Worm (Caenorhabditis elegans) whole organism, L1 larva: ENCODE results near the gene kin-19.

Source experiments
- C16A3.4 ChIP-seq: fragments of 150-350 bp; optimal IDR thresholded peaks from 2 replicates; lab custom pipeline; 2014; ENCODE audit warnings: missing biosample characterization, missing genetic modification characterization
- C34B4.2 ChIP-seq: sonication (generic microtip); optimal IDR thresholded peaks from 2 replicates; lab custom pipeline; 2017; ENCODE audit warnings: mild to moderate bottlenecking, missing genetic modification characterization, missing compliant biosample characterization
- F16B12.6 ChIP-seq: fragments of 150-350 bp; optimal IDR thresholded peaks from 2 replicates; lab custom pipeline; 2014; ENCODE audit warnings: missing biosample characterization, missing genetic modification characterization
- alr-1 ChIP-seq: fragments of 200-800 bp; sonication (Bioruptor generic); optimal IDR thresholded peaks from 2 replicates; lab custom pipeline; 2018; ENCODE audit warnings: borderline replicate concordance, mild to moderate bottlenecking, missing genetic modification characterization, missing compliant biosample characterization
- aly-2 ChIP-seq: fragments of 150-350 bp; optimal IDR thresholded peaks from 2 replicates; lab custom pipeline; 2014; ENCODE audit warnings: missing biosample characterization, missing genetic modification characterization
- ama-1 ChIP-seq: fragments of 150-350 bp; optimal IDR thresholded peaks from 2 replicates; lab custom pipeline; 2014
- blmp-1 ChIP-seq: fragments of 150-350 bp; optimal IDR thresholded peaks from 2 replicates; lab custom pipeline; 2014; ENCODE audit warnings: missing biosample characterization, missing genetic modification characterization
- ceh-63 ChIP-seq: fragments of 200-800 bp; sonication (Bioruptor generic); optimal IDR thresholded peaks from 2 replicates; lab custom pipeline; 2018; ENCODE audit warnings: mild to moderate bottlenecking, missing genetic modification characterization, missing compliant biosample characterization
- ceh-88 ChIP-seq: fragments of 200-800 bp; sonication (Bioruptor generic); IDR thresholded peaks from 2 replicates; pipeline ENCODE4 v1.3.6; 2022; ENCODE audit warnings: missing genetic modification characterization, missing compliant biosample characterization
- ces-1 ChIP-seq: fragments of 150-350 bp; optimal IDR thresholded peaks from 2 replicates; lab custom pipeline; 2014; ENCODE audit warnings: missing biosample characterization, missing genetic modification reagents, missing genetic modification characterization
- dpl-1 ChIP-seq, 3 experiments: fragments of 150-350 bp in 2 of 3; sonication (generic microtip) in 1 of 3; optimal IDR thresholded peaks; 2 replicates each; lab custom pipeline; 2014 to 2017; ENCODE audit warnings: missing biosample characterization in 3 of 3, missing genetic modification characterization in 3 of 3, missing genetic modification reagents in 3 of 3
- dsc-1 ChIP-seq: sonication (generic microtip); optimal IDR thresholded peaks from 2 replicates; lab custom pipeline; 2016; ENCODE audit warnings: mild to moderate bottlenecking, missing genetic modification characterization, missing compliant biosample characterization
- egl-13 ChIP-seq: sonication (generic microtip); optimal IDR thresholded peaks from 2 replicates; lab custom pipeline; 2016; ENCODE audit warnings: missing genotype, missing genetic modification reagents, missing genetic modification characterization, missing compliant biosample characterization
- elt-2 ChIP-seq: sonication (generic microtip); optimal IDR thresholded peaks from 2 replicates; lab custom pipeline; 2016; ENCODE audit warnings: missing genetic modification characterization, mild to moderate bottlenecking, inconsistent platforms, missing compliant biosample characterization, missing genetic modification reagents
- ets-5 ChIP-seq: fragments of 200-800 bp; sonication (Bioruptor generic); IDR thresholded peaks from 2 replicates; pipeline ENCODE4 v1.3.6; 2022; ENCODE audit warnings: missing genetic modification characterization, missing compliant biosample characterization
- fkh-10 ChIP-seq: sonication (generic microtip); optimal IDR thresholded peaks from 2 replicates; lab custom pipeline; 2017; ENCODE audit warnings: missing biosample characterization, missing genetic modification reagents, missing genetic modification characterization
- fkh-8 ChIP-seq: sonication (generic microtip); optimal IDR thresholded peaks from 2 replicates; lab custom pipeline; 2016; ENCODE audit warnings: mild to moderate bottlenecking, missing genetic modification characterization, missing compliant biosample characterization
- hlh-17 ChIP-seq: fragments of 200-800 bp; sonication (Bioruptor generic); optimal IDR thresholded peaks from 2 replicates; lab custom pipeline; 2018; ENCODE audit warnings: missing genetic modification characterization, mild to moderate bottlenecking, missing compliant biosample characterization, moderate library complexity, borderline replicate concordance
- hpl-2 ChIP-seq: fragments of 150-350 bp; optimal IDR thresholded peaks from 2 replicates; lab custom pipeline; 2014; ENCODE audit warnings: missing biosample characterization, missing genetic modification reagents, missing genetic modification characterization
- jun-1 ChIP-seq: fragments of 150-350 bp; optimal IDR thresholded peaks from 2 replicates; lab custom pipeline; 2014; ENCODE audit warnings: missing biosample characterization, missing genetic modification reagents, missing genetic modification characterization
- lin-13 ChIP-seq: fragments of 150-350 bp; optimal IDR thresholded peaks from 2 replicates; lab custom pipeline; 2014; ENCODE audit warnings: missing biosample characterization, missing genetic modification reagents, missing genetic modification characterization
- lin-15B ChIP-seq: fragments of 150-350 bp; sonication (generic microtip); optimal IDR thresholded peaks from 3 replicates; lab custom pipeline; 2014; ENCODE audit warnings: missing biosample characterization, missing genetic modification characterization
- lin-35 ChIP-seq, 2 experiments: fragments of 150-350 bp; optimal IDR thresholded peaks; 2 replicates each; lab custom pipeline; 2014; ENCODE audit warnings: missing biosample characterization in 2 of 2, missing genetic modification characterization in 2 of 2, missing genetic modification reagents in 2 of 2
- lin-39 ChIP-seq: fragments of 150-350 bp; optimal IDR thresholded peaks from 2 replicates; lab custom pipeline; 2014; ENCODE audit warnings: missing biosample characterization, missing genetic modification reagents, missing genetic modification characterization
- lir-3 ChIP-seq: sonication (generic microtip); optimal IDR thresholded peaks from 2 replicates; lab custom pipeline; 2016; ENCODE audit warnings: mild to moderate bottlenecking, missing genetic modification characterization, moderate library complexity, missing compliant biosample characterization; ENCODE audit not compliant: poor library complexity
- mab-9 ChIP-seq: fragments of 200-800 bp; sonication (Bioruptor generic); IDR thresholded peaks from 2 replicates; pipeline ENCODE4 v1.3.6; 2022; ENCODE audit warnings: missing genetic modification reagents, missing genetic modification characterization, missing compliant biosample characterization
- mdl-1 ChIP-seq, 2 experiments: fragments of 150-350 bp; optimal IDR thresholded peaks; 2 replicates each; lab custom pipeline; 2014 to 2017; ENCODE audit warnings: missing biosample characterization in 2 of 2, missing genetic modification characterization in 2 of 2, inconsistent platforms in 1 of 2
- mef-2 ChIP-seq: fragments of 150-350 bp; optimal IDR thresholded peaks from 2 replicates; lab custom pipeline; 2014; ENCODE audit warnings: missing biosample characterization, missing genetic modification characterization
- mep-1 ChIP-seq: fragments of 150-350 bp; optimal IDR thresholded peaks from 2 replicates; lab custom pipeline; 2014; ENCODE audit warnings: missing biosample characterization, missing genetic modification characterization
- nhr-12 ChIP-seq: sonication (generic microtip); optimal IDR thresholded peaks from 2 replicates; lab custom pipeline; 2017; ENCODE audit warnings: missing biosample characterization, missing genetic modification characterization
- nhr-20 ChIP-seq: sonication (generic microtip); optimal IDR thresholded peaks from 2 replicates; lab custom pipeline; 2016; ENCODE audit warnings: mild to moderate bottlenecking, missing genetic modification characterization, missing compliant biosample characterization
- nhr-28 ChIP-seq: fragments of 150-350 bp; optimal IDR thresholded peaks from 2 replicates; lab custom pipeline; 2014; ENCODE audit warnings: missing biosample characterization, missing genetic modification characterization
- nhr-47 ChIP-seq: sonication (generic microtip); optimal IDR thresholded peaks from 2 replicates; lab custom pipeline; 2016; ENCODE audit warnings: mild to moderate bottlenecking, missing genetic modification characterization, moderate library complexity, missing compliant biosample characterization
- nhr-71 ChIP-seq: sonication (generic microtip); optimal IDR thresholded peaks from 2 replicates; lab custom pipeline; 2016; ENCODE audit warnings: mild to moderate bottlenecking, missing genetic modification characterization, moderate library complexity, missing compliant biosample characterization
- nhr-77 ChIP-seq: fragments of 150-350 bp; optimal IDR thresholded peaks from 2 replicates; lab custom pipeline; 2014; ENCODE audit warnings: missing biosample characterization, missing genetic modification characterization
- nhr-84 ChIP-seq: sonication (generic microtip); optimal IDR thresholded peaks from 2 replicates; lab custom pipeline; 2017; ENCODE audit warnings: missing biosample characterization, missing genetic modification characterization
- pag-3 ChIP-seq: sonication (generic microtip); optimal IDR thresholded peaks from 2 replicates; lab custom pipeline; 2017; ENCODE audit warnings: missing genetic modification characterization, mild to moderate bottlenecking, missing compliant biosample characterization, antibody characterized with exemption, borderline replicate concordance; ENCODE audit not compliant: insufficient read depth
- pax-3 ChIP-seq: fragments of 200-800 bp; sonication (Bioruptor generic); optimal IDR thresholded peaks from 2 replicates; lab custom pipeline; 2018; ENCODE audit warnings: mild to moderate bottlenecking, missing genetic modification characterization, moderate library complexity, missing compliant biosample characterization
- pqm-1 ChIP-seq: sonication (generic microtip); optimal IDR thresholded peaks from 3 replicates; lab custom pipeline; 2017; ENCODE audit warnings: missing biosample characterization, missing genetic modification characterization
- skn-1 ChIP-seq: fragments of 150-350 bp; optimal IDR thresholded peaks from 2 replicates; lab custom pipeline; 2014; ENCODE audit warnings: missing biosample characterization, missing genetic modification characterization
- snu-23 ChIP-seq: sonication (generic microtip); optimal IDR thresholded peaks from 2 replicates; lab custom pipeline; 2016; ENCODE audit warnings: missing genetic modification characterization, missing compliant biosample characterization
- sox-4 ChIP-seq: sonication (generic microtip); optimal IDR thresholded peaks from 2 replicates; lab custom pipeline; 2016; ENCODE audit warnings: missing genetic modification characterization, missing compliant biosample characterization
- swsn-7 ChIP-seq: sonication (generic microtip); optimal IDR thresholded peaks from 2 replicates; lab custom pipeline; 2016; ENCODE audit warnings: missing genetic modification characterization, missing compliant biosample characterization
- tbx-2 ChIP-seq: sonication (generic microtip); optimal IDR thresholded peaks from 2 replicates; lab custom pipeline; 2016; ENCODE audit warnings: missing genetic modification characterization, missing compliant biosample characterization
- tlp-1 ChIP-seq: fragments of 150-350 bp; optimal IDR thresholded peaks from 2 replicates; lab custom pipeline; 2014; ENCODE audit warnings: missing biosample characterization, missing genetic modification characterization
- unc-30 ChIP-seq: sonication (generic microtip); optimal IDR thresholded peaks from 2 replicates; lab custom pipeline; 2017; ENCODE audit warnings: missing biosample characterization, missing genetic modification characterization
- unc-62 ChIP-seq: fragments of 150-350 bp; optimal IDR thresholded peaks from 2 replicates; lab custom pipeline; 2014; ENCODE audit warnings: missing biosample characterization, missing genetic modification reagents, missing genetic modification characterization
- unc-98 ChIP-seq: fragments of 200-800 bp; sonication (Bioruptor generic); IDR thresholded peaks from 2 replicates; pipeline ENCODE4 v1.3.6; 2022; ENCODE audit warnings: missing genetic modification characterization, missing compliant biosample characterization
- xbp-1 ChIP-seq: sonication (generic microtip); optimal IDR thresholded peaks from 2 replicates; lab custom pipeline; 2016; ENCODE audit warnings: missing genetic modification characterization, missing compliant biosample characterization
- zag-1 ChIP-seq: fragments of 150-350 bp; optimal IDR thresholded peaks from 2 replicates; lab custom pipeline; 2014; ENCODE audit warnings: missing biosample characterization, missing genetic modification characterization
- zip-4 ChIP-seq: fragments of 200-800 bp; sonication (Bioruptor generic); optimal IDR thresholded peaks from 2 replicates; lab custom pipeline; 2018; ENCODE audit warnings: mild to moderate bottlenecking, missing genetic modification characterization, moderate library complexity, missing compliant biosample characterization
- ztf-4 ChIP-seq: fragments of 150-350 bp; optimal IDR thresholded peaks from 2 replicates; lab custom pipeline; 2014; ENCODE audit warnings: missing biosample characterization, missing genetic modification characterization

The kin-19 gene

DNA sequence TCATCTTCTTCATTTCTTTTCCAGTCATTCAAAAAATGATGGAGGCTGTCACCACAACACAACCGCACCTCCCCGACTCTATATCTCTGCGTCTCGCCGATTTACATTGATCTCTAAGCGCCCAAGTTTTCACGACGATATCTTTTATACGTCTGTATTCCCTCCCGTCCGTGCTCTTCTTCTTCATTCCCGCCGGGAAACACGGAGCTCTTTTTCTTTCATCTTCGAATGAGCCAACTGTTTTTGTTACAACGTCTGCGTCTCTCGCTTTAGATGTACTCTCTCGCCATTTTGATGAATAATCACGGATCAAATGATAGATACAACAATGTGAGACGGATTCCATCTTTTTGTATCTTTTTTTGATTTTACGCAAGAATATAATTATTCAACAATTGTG, 27.2 kb upstream of the kin-19 start (continued):
- TF ChIP-seq mef-2, result no peak
- no peak for TF ChIP-seq ces-1 (GFP tag; lab: Kevin White, UChicago)
- no peak for TF ChIP-seq unc-62 (GFP tag; lab: Kevin White, UChicago)
- no peak for TF ChIP-seq nhr-28
- no peak for TF ChIP-seq elt-2
- peak; percentile 46 for TF ChIP-seq snu-23 (GFP tag; lab: Kevin White, UChicago)
- TF ChIP-seq egl-13 (tag; lab: Kevin White, UChicago), result no peak
- TF ChIP-seq ceh-88, result no peak
- no peak for TF ChIP-seq zip-4 (GFP tag; lab: Kevin White, UChicago)
- TF ChIP-seq pax-3 (tag; lab: Kevin White, UChicago), result no peak
- TF ChIP-seq nhr-47, result peak; percentile 10
- no peak for TF ChIP-seq pqm-1 (tag; lab: Kevin White, UChicago)
- no peak for TF ChIP-seq fkh-8 (tag; lab: Kevin White, UChicago)
- TF ChIP-seq lir-3 (tag; lab: Kevin White, UChicago), result peak; percentile 2
- TF ChIP-seq alr-1 (tag; lab: Kevin White, UChicago), result no peak
- TF ChIP-seq tbx-2, result peak; percentile 27
- TF ChIP-seq mdl-1 (tag; optimal IDR thresholded peaks at IDR 0.05; lab: Kevin White, UChicago), result no peak
- no peak for TF ChIP-seq hpl-2 (GFP tag; lab: Kevin White, UChicago)
- no peak for TF ChIP-seq nhr-84 (tag; lab: Kevin White, UChicago)
- TF ChIP-seq blmp-1 (tag; lab: Kevin White, UChicago), result no peak
- no peak for TF ChIP-seq lin-13 (GFP tag; lab: Kevin White, UChicago)
- TF ChIP-seq xbp-1 (tag; lab: Kevin White, UChicago), result peak; percentile 34
- TF ChIP-seq unc-98 (GFP tag; lab: Robert Waterston, UW), result peak; percentile 50
- no peak for TF ChIP-seq C16A3.4 (tag; lab: Kevin White, UChicago)
- peak; percentile 54 for TF ChIP-seq nhr-20 (tag; lab: Kevin White, UChicago)
- TF ChIP-seq swsn-7, result peak; percentile 47
- TF ChIP-seq F16B12.6 (tag; lab: Kevin White, UChicago), result no peak
- no peak for TF ChIP-seq mab-9
- TF ChIP-seq nhr-71 (tag; lab: Kevin White, UChicago), result peak; percentile 82
- no peak for TF ChIP-seq fkh-10
- no peak for TF ChIP-seq pag-3 (tag; lab: Kevin White, UChicago)
- no peak for TF ChIP-seq jun-1
- TF ChIP-seq dpl-1 (GFP tag; optimal IDR thresholded peaks at IDR 0.05; lab: Kevin White, UChicago), result no peak
- no peak for TF ChIP-seq aly-2 (tag; lab: Kevin White, UChicago)
- TF ChIP-seq sox-4, result no peak
- TF ChIP-seq ceh-63, result no peak
- TF ChIP-seq unc-30, result no peak
- no peak for TF ChIP-seq hlh-17
- TF ChIP-seq ama-1 (lab: Kevin White, UChicago), result no peak
- TF ChIP-seq ztf-4 (tag; lab: Kevin White, UChicago), result no peak
- no peak for TF ChIP-seq dsc-1 (tag; lab: Kevin White, UChicago)
- no peak for TF ChIP-seq zag-1 (tag; lab: Kevin White, UChicago)
- no peak for TF ChIP-seq C34B4.2 (tag; lab: Kevin White, UChicago)
- no peak for TF ChIP-seq lin-35 (GFP tag; optimal IDR thresholded peaks at IDR 0.05; lab: Kevin White, UChicago)
- peak; percentile 28 for TF ChIP-seq mep-1 (tag; lab: Kevin White, UChicago)
- peak; percentile 0 for TF ChIP-seq lin-39 (tag; lab: Kevin White, UChicago)
- TF ChIP-seq tlp-1 (tag; lab: Kevin White, UChicago), result no peak
- TF ChIP-seq nhr-77, result no peak
- TF ChIP-seq skn-1 (tag; lab: Kevin White, UChicago), result no peak
- no peak for TF ChIP-seq nhr-12 (tag; lab: Kevin White, UChicago)
- no peak for TF ChIP-seq ets-5
- no peak for TF ChIP-seq lin-15B
- TF ChIP-seq, all 84 proteins: peak for 19
